In the genomic region with DNA sequence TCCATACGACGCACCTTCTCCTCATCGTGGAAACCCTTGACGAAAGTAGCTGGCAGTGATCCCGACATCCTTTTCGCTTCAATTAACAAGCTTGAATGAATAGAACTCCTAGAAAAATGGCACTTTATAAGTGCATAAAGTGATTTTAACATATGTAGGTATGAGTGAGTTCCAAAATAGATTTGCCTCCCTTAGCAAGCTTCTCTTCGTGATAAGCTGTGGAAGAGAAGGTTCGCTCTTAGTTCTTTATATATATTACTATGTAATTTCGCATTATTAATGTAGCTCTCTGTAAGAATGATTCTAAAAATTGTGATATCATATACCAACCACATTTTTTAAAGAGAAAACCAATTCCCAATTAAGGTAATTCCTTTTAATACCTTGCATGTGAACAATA, we compare ENCODE assay signal across 2 fruit fly cellular contexts.
TF ChIP-seq lines count a peak whose summit lies in the region.

A gene (minus strand): TSS at position 101 of the 400 bp plus-strand sequence.

- no peak for TF ChIP-seq CTCF in whole organism, embryonic (GFP tag; optimal IDR thresholded peaks at IDR 0.05; lab: Kevin White, UChicago)

TF ChIP-seq in whole organism, embryonic, 481 proteins besides CTCF, POLR2A, EP300 and RAD21:
- no peak for TF ChIP-seq onecut (GFP tag; IDR thresholded peaks at IDR 0.05; lab: Robert Waterston, UW)
- TF ChIP-seq Trl (optimal IDR thresholded peaks at IDR 0.05; lab: Kevin White, UChicago): peak; percentile 18 to 56
- TF ChIP-seq Trl (GFP tag; optimal IDR thresholded peaks at IDR 0.05; lab: Kevin White, UChicago): no peak
- TF ChIP-seq dimm (GFP tag; IDR thresholded peaks at IDR 0.05; lab: Robert Waterston, UW): no peak
- no peak for TF ChIP-seq jigr1 (GFP tag; IDR thresholded peaks at IDR 0.05; lab: Robert Waterston, UW)
- TF ChIP-seq CG1603 (tag; optimal IDR thresholded peaks at IDR 0.05; lab: Kevin White, UChicago): no peak

TF ChIP-seq in whole organism, wandering third instar larva, 38 proteins besides CTCF, POLR2A, EP300 and RAD21:
- no peak for TF ChIP-seq Hr78 (GFP tag; optimal IDR thresholded peaks at IDR 0.05; lab: Kevin White, UChicago)
- TF ChIP-seq sage (GFP tag; optimal IDR thresholded peaks at IDR 0.05; lab: Kevin White, UChicago): peak; percentile 16
